Worm (Caenorhabditis elegans): ENCODE data around the gene F07B10.7.

DNA sequence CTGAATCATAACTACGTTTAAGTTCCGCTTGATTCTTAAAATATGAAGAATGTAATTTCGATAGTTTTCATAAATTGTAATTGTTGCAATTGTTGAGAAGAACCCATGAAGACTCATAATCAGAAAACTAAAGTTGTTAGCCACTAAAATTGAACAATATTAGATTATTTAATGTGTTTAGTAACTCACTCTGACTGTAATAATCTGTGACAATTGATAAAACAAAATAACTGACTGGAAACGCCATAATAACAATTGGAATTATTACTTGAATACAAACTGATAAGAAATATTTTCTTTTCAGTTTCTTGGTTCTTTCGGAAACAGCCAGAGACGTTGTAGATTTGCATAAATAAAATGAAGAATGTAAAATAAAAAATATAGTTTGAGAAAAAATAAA, 38.9 kb upstream of the F07B10.7 start:
- no peak for TF ChIP-seq tbx-7 (tag; optimal IDR thresholded peaks at IDR 0.05)
- no peak for TF ChIP-seq ceh-31 (tag; optimal IDR thresholded peaks at IDR 0.05)
- TF ChIP-seq fkh-10 (GFP tag; optimal IDR thresholded peaks at IDR 0.05), result no peak
- no peak for TF ChIP-seq ceh-19 (GFP tag; optimal IDR thresholded peaks at IDR 0.05)
- TF ChIP-seq pha-4 (tag; optimal IDR thresholded peaks at IDR 0.05), result no peak
- no peak for TF ChIP-seq pat-9 (tag; optimal IDR thresholded peaks at IDR 0.05)
- TF ChIP-seq dve-1 (tag; optimal IDR thresholded peaks at IDR 0.05), result no peak

Data from whole organism, late embryonic.